Fruit fly (Drosophila melanogaster) whole organism, embryonic: ENCODE data around the gene CG18301.
A peak's percentile ranks its signal among the peaks of the same experiment; 100 is the strongest.

ENCODE experiments used
- Abd-B ChIP-seq: fragments of 200-800 bp; sonication (Bioruptor generic); optimal IDR thresholded peaks from 2 replicates; lab custom pipeline; 2018; ENCODE audit warnings: missing biosample characterization, mild to moderate bottlenecking, missing genetic modification characterization, moderate library complexity
- Ada2b ChIP-seq: fragments of 200-800 bp; sonication (Bioruptor generic); IDR thresholded peaks from 2 replicates; pipeline ENCODE4 v1.3.6; 2022; ENCODE audit warnings: missing biosample characterization, missing genetic modification characterization
- Adf1 ChIP-seq: fragments of 200-800 bp; sonication (Bioruptor generic); IDR thresholded peaks from 2 replicates; pipeline ENCODE4 v1.3.6; 2022; ENCODE audit warnings: missing biosample characterization, missing genetic modification characterization
- B-H1 ChIP-seq: fragments of 200-800 bp; sonication (Bioruptor generic); IDR thresholded peaks from 3 replicates; pipeline ENCODE4 v1.3.6; 2022; ENCODE audit warnings: missing biosample characterization, missing genetic modification characterization
- CG10366 ChIP-seq: fragments of 200-800 bp; sonication (Bioruptor generic); IDR thresholded peaks from 2 replicates; pipeline ENCODE4 v1.3.6; 2022; ENCODE audit warnings: missing biosample characterization, missing genetic modification characterization
- CG12236 ChIP-seq: fragments of 200-800 bp; sonication (Bioruptor generic); optimal IDR thresholded peaks from 2 replicates; lab custom pipeline; 2016; ENCODE audit warnings: missing biosample characterization, missing genetic modification characterization
- CG14014 ChIP-seq: fragments of 200-800 bp; sonication (Bioruptor generic); IDR thresholded peaks from 2 replicates; pipeline ENCODE4 v1.3.6; 2022; ENCODE audit warnings: missing biosample characterization, missing genetic modification characterization
- CG17328 ChIP-seq: fragments of 200-800 bp; sonication (Bioruptor generic); IDR thresholded peaks from 2 replicates; pipeline ENCODE4 v1.3.6; 2022; ENCODE audit warnings: missing biosample characterization, missing genetic modification characterization
- CG17361 ChIP-seq: fragments of 200-800 bp; sonication (Bioruptor generic); IDR thresholded peaks from 3 replicates; pipeline ENCODE4 v1.3.6; 2022; ENCODE audit warnings: missing biosample characterization, missing genetic modification characterization
- CG1832 ChIP-seq: fragments of 200-800 bp; sonication (Bioruptor generic); optimal IDR thresholded peaks from 2 replicates; lab custom pipeline; 2017; ENCODE audit warnings: missing biosample characterization, mild to moderate bottlenecking, missing genetic modification characterization, inconsistent platforms
- CG18476 ChIP-seq: fragments of 200-800 bp; sonication (Bioruptor generic); optimal IDR thresholded peaks from 2 replicates; lab custom pipeline; 2016; ENCODE audit warnings: missing biosample characterization, mild to moderate bottlenecking, missing genetic modification characterization
- CG2116 ChIP-seq: fragments of 200-800 bp; sonication (Bioruptor generic); optimal IDR thresholded peaks from 3 replicates; lab custom pipeline; 2018; ENCODE audit warnings: missing biosample characterization, mild to moderate bottlenecking, missing genetic modification characterization
- CG2202 ChIP-seq: fragments of 200-800 bp; sonication (Bioruptor generic); optimal IDR thresholded peaks from 2 replicates; lab custom pipeline; 2018; ENCODE audit warnings: missing biosample characterization, mild to moderate bottlenecking, missing genetic modification characterization
- CG6272 ChIP-seq: fragments of 200-800 bp; sonication (Bioruptor generic); IDR thresholded peaks from 2 replicates; pipeline ENCODE4 v1.3.6; 2022; ENCODE audit warnings: missing biosample characterization, missing genetic modification characterization
- CG6654 ChIP-seq: fragments of 200-800 bp; sonication (Bioruptor generic); optimal IDR thresholded peaks from 2 replicates; lab custom pipeline; 2017; ENCODE audit warnings: missing biosample characterization, mild to moderate bottlenecking, missing genetic modification characterization
- CG6765 ChIP-seq: fragments of 200-800 bp; sonication (Bioruptor generic); optimal IDR thresholded peaks from 3 replicates; lab custom pipeline; 2017; ENCODE audit warnings: missing biosample characterization, mild to moderate bottlenecking, missing genetic modification characterization
- CG6813 ChIP-seq: fragments of 200-800 bp; sonication (Bioruptor generic); optimal IDR thresholded peaks from 2 replicates; lab custom pipeline; 2017; ENCODE audit warnings: missing biosample characterization, missing genetic modification characterization, mild to moderate bottlenecking, moderate library complexity, missing genetic modification reagents
- CG7357 ChIP-seq: fragments of 200-800 bp; sonication (Bioruptor generic); IDR thresholded peaks from 3 replicates; pipeline ENCODE4 v1.3.6; 2022; ENCODE audit warnings: missing biosample characterization, missing genetic modification characterization
- CG7963 ChIP-seq: fragments of 200-800 bp; sonication (Bioruptor generic); IDR thresholded peaks from 3 replicates; pipeline ENCODE4 v1.3.6; 2022; ENCODE audit warnings: missing biosample characterization, missing genetic modification characterization; ENCODE audit not compliant: partially characterized antibody
- CG8478 ChIP-seq: fragments of >200 bp; optimal IDR thresholded peaks from 2 replicates; lab custom pipeline; 2018
- CG9215 ChIP-seq: fragments of 200-800 bp; sonication (Bioruptor generic); IDR thresholded peaks from 2 replicates; pipeline ENCODE4 v1.3.6; 2022; ENCODE audit warnings: missing biosample characterization, missing genetic modification characterization
- CG9876 ChIP-seq: fragments of 200-800 bp; sonication (Bioruptor generic); optimal IDR thresholded peaks from 2 replicates; lab custom pipeline; 2016; ENCODE audit warnings: missing biosample characterization, missing genetic modification characterization
- Dek ChIP-seq: fragments of 200-800 bp; sonication (Bioruptor generic); optimal IDR thresholded peaks from 3 replicates; lab custom pipeline; 2019; ENCODE audit warnings: missing biosample characterization, mild to moderate bottlenecking, missing genetic modification characterization, moderate library complexity
- Dip2 ChIP-seq: fragments of 200-800 bp; sonication (Bioruptor generic); IDR thresholded peaks from 2 replicates; pipeline ENCODE4 v1.3.6; 2022; ENCODE audit warnings: missing biosample characterization, missing genetic modification characterization
- Hey ChIP-seq: fragments of 200-800 bp; sonication (Bioruptor generic); optimal IDR thresholded peaks from 3 replicates; lab custom pipeline; 2018; ENCODE audit warnings: missing biosample characterization, mild to moderate bottlenecking, missing genetic modification characterization
- Nf-YC ChIP-seq: fragments of 200-800 bp; optimal IDR thresholded peaks from 3 replicates; lab custom pipeline; 2019; ENCODE audit warnings: missing biosample characterization, mild to moderate bottlenecking, missing genetic modification characterization, moderate library complexity
- Oaz ChIP-seq: fragments of 200-800 bp; sonication (Bioruptor generic); IDR thresholded peaks from 2 replicates; pipeline ENCODE4 v1.3.6; 2022; ENCODE audit warnings: missing biosample characterization, missing genetic modification characterization
- Ptx1 ChIP-seq: fragments of 200-800 bp; sonication (Bioruptor generic); IDR thresholded peaks from 2 replicates; pipeline ENCODE4 v1.3.6; 2022; ENCODE audit warnings: missing biosample characterization, missing genetic modification characterization
- Stat92E ChIP-seq, 3 experiments: fragments of >200 bp in 2 of 3; fragments of 200-800 bp in 1 of 3; sonication (Bioruptor generic) in 1 of 3; optimal IDR thresholded peaks; 2 replicates each; lab custom pipeline; 2017 to 2019; ENCODE audit warnings: missing biosample characterization in 3 of 3, missing genetic modification characterization in 3 of 3, mild to moderate bottlenecking in 1 of 3, moderate library complexity in 1 of 3
- bowl ChIP-seq: fragments of 200-800 bp; sonication (Bioruptor generic); IDR thresholded peaks from 2 replicates; pipeline ENCODE4 v1.3.6; 2022; ENCODE audit warnings: missing biosample characterization, missing genetic modification characterization
- br ChIP-seq: fragments of >200 bp; optimal IDR thresholded peaks from 2 replicates; lab custom pipeline; 2017
- chif ChIP-seq, 2 experiments: fragments of 200-800 bp; sonication (Bioruptor generic); optimal IDR thresholded peaks; 3 replicates each; lab custom pipeline; 2016; ENCODE audit warnings: missing biosample characterization in 2 of 2, missing genetic modification characterization in 2 of 2
- chn ChIP-seq: fragments of 200-800 bp; sonication (Bioruptor generic); optimal IDR thresholded peaks from 2 replicates; lab custom pipeline; 2016; ENCODE audit warnings: missing biosample characterization, missing genetic modification characterization
- cwo ChIP-seq: fragments of 200-800 bp; sonication (Bioruptor generic); optimal IDR thresholded peaks from 3 replicates; lab custom pipeline; 2017; ENCODE audit warnings: missing biosample characterization, missing genetic modification characterization, mild to moderate bottlenecking, moderate library complexity, missing genetic modification reagents
- da ChIP-seq: fragments of 200-800 bp; sonication (Bioruptor generic); optimal IDR thresholded peaks from 2 replicates; lab custom pipeline; 2016; ENCODE audit warnings: missing biosample characterization, missing genetic modification characterization
- dan ChIP-seq: fragments of 200-800 bp; sonication (Bioruptor generic); IDR thresholded peaks from 2 replicates; pipeline ENCODE4 v1.3.6; 2022; ENCODE audit warnings: missing biosample characterization, missing genetic modification characterization
- dmrt99B ChIP-seq: fragments of 200-800 bp; sonication (Bioruptor generic); optimal IDR thresholded peaks from 2 replicates; lab custom pipeline; 2018; ENCODE audit warnings: missing biosample characterization, mild to moderate bottlenecking, missing genetic modification characterization, moderate library complexity
- gem ChIP-seq: fragments of 200-800 bp; sonication (Bioruptor generic); optimal IDR thresholded peaks from 2 replicates; lab custom pipeline; 2019; ENCODE audit warnings: missing biosample characterization, mild to moderate bottlenecking, missing genetic modification characterization, moderate library complexity
- gfzf ChIP-seq: fragments of 200-800 bp; sonication (Bioruptor generic); optimal IDR thresholded peaks from 2 replicates; lab custom pipeline; 2016; ENCODE audit warnings: missing biosample characterization, mild to moderate bottlenecking, missing genetic modification characterization, moderate library complexity
- gsb-n ChIP-seq: fragments of 200-800 bp; sonication (Bioruptor generic); optimal IDR thresholded peaks from 3 replicates; lab custom pipeline; 2018; ENCODE audit warnings: missing biosample characterization, mild to moderate bottlenecking, missing genetic modification characterization
- mld ChIP-seq: fragments of 200-800 bp; sonication (Bioruptor generic); IDR thresholded peaks from 3 replicates; pipeline ENCODE4 v1.3.6; 2022; ENCODE audit warnings: missing biosample characterization, missing genetic modification characterization; ENCODE audit not compliant: partially characterized antibody
- pan ChIP-seq, 4 experiments: fragments of >200 bp in 3 of 4; fragments of 200-800 bp in 1 of 4; sonication (Bioruptor generic) in 1 of 4; optimal IDR thresholded peaks in 3 of 4; IDR thresholded peaks in 1 of 4; 2 replicates each; pipeline versions ENCODE4 v1.3.6 to Lab custom; 2017 to 2022; ENCODE audit warnings: missing biosample characterization in 2 of 4, missing genetic modification characterization in 2 of 4, mixed read lengths in 1 of 4
- pum ChIP-seq: fragments of 200-800 bp; sonication (Bioruptor generic); optimal IDR thresholded peaks from 2 replicates; lab custom pipeline; 2016; ENCODE audit warnings: missing biosample characterization, missing genetic modification characterization
- rib ChIP-seq: fragments of 200-800 bp; sonication (Bioruptor generic); IDR thresholded peaks from 2 replicates; pipeline ENCODE4 v1.3.6; 2022; ENCODE audit warnings: missing biosample characterization, missing genetic modification characterization
- row ChIP-seq: fragments of 200-800 bp; sonication (Bioruptor generic); IDR thresholded peaks from 3 replicates; pipeline ENCODE4 v1.3.6; 2022; ENCODE audit warnings: missing biosample characterization, missing genetic modification characterization
- sens ChIP-seq: fragments of 200-800 bp; sonication (Bioruptor generic); peaks from one replicate; lab custom pipeline; 2016; ENCODE audit warnings: missing biosample characterization, missing genetic modification characterization
- slou ChIP-seq: fragments of 200-800 bp; sonication (Bioruptor generic); optimal IDR thresholded peaks from 3 replicates; lab custom pipeline; 2016; ENCODE audit warnings: missing biosample characterization, missing genetic modification characterization
- stc ChIP-seq: fragments of 200-800 bp; sonication (Bioruptor generic); IDR thresholded peaks from 2 replicates; pipeline ENCODE4 v1.3.6; 2022; ENCODE audit warnings: missing biosample characterization, missing genetic modification characterization
- tio ChIP-seq: fragments of 200-800 bp; sonication (Bioruptor generic); optimal IDR thresholded peaks from 2 replicates; lab custom pipeline; 2017; ENCODE audit warnings: missing biosample characterization, missing genetic modification characterization, inconsistent platforms
- z ChIP-seq: fragments of 200-800 bp; sonication (Bioruptor generic); IDR thresholded peaks from 3 replicates; pipeline ENCODE4 v1.3.6; 2022; ENCODE audit warnings: missing biosample characterization, missing genetic modification characterization
- zen ChIP-seq: fragments of 200-800 bp; sonication (Bioruptor generic); optimal IDR thresholded peaks from 3 replicates; lab custom pipeline; 2018; ENCODE audit warnings: missing biosample characterization, mild to moderate bottlenecking, missing genetic modification characterization, moderate library complexity
- zfh1 ChIP-seq: fragments of 200-800 bp; sonication (Bioruptor generic); IDR thresholded peaks from 3 replicates; pipeline ENCODE4 v1.3.6; 2022; ENCODE audit warnings: missing biosample characterization, missing genetic modification characterization

The CG18301 gene

dm6 chr2L:10543992-10544391 is 12.4 kb downstream of the CG18301 start (continued):
- TF ChIP-seq CG10366 (GFP tag; lab: Robert Waterston, UW): peak; percentile 15; the same call in 1 of the 2 replicates
- TF ChIP-seq dmrt99B (tag; lab: Kevin White, UChicago): peak; percentile 10
- TF ChIP-seq CG17328: no peak
- no peak for TF ChIP-seq zen (tag; lab: Kevin White, UChicago)
- TF ChIP-seq gem (tag; lab: Kevin White, UChicago): peak; percentile 37
- no peak for TF ChIP-seq CG2116 (GFP tag; lab: Kevin White, UChicago)
- TF ChIP-seq sens: no peak
- TF ChIP-seq gsb-n (tag; lab: Kevin White, UChicago): no peak
- no peak for TF ChIP-seq CG6813 (GFP tag; lab: Kevin White, UChicago)
- no peak for TF ChIP-seq chn (GFP tag; lab: Kevin White, UChicago)
- no peak for TF ChIP-seq CG9876 (GFP tag; lab: Kevin White, UChicago)
- no peak for TF ChIP-seq da
- TF ChIP-seq CG18476 (GFP tag; lab: Kevin White, UChicago): no peak
- TF ChIP-seq CG14014 (GFP tag; lab: Robert Waterston, UW): no peak
- no peak for TF ChIP-seq Abd-B
- no peak for TF ChIP-seq Ada2b (GFP tag; lab: Robert Waterston, UW)
- TF ChIP-seq dan (GFP tag; lab: Robert Waterston, UW): no peak
- TF ChIP-seq CG7963 (GFP tag; lab: Robert Waterston, UW): no peak
- TF ChIP-seq Stat92E (GFP tag; optimal IDR thresholded peaks at IDR 0.05; lab: Kevin White, UChicago): no peak
- TF ChIP-seq rib (GFP tag; lab: Robert Waterston, UW): no peak
- no peak for TF ChIP-seq bowl (GFP tag; lab: Robert Waterston, UW)
- TF ChIP-seq CG8478 (lab: Kevin White, UChicago): no peak
- TF ChIP-seq CG1832: no peak
- no peak for TF ChIP-seq Dip2 (GFP tag; lab: Robert Waterston, UW)
- no peak for TF ChIP-seq gfzf
- no peak for TF ChIP-seq pum (GFP tag; lab: Kevin White, UChicago)
- no peak for TF ChIP-seq CG2202 (tag; lab: Kevin White, UChicago)
- TF ChIP-seq CG9215 (GFP tag; lab: Robert Waterston, UW): no peak
- peak; percentile 30; the same call in 1 of the 2 replicates for TF ChIP-seq Ptx1 (GFP tag; lab: Robert Waterston, UW)
- no peak for TF ChIP-seq CG12236 (GFP tag; lab: Kevin White, UChicago)
- 0 out of 3 replicates have a peak, but pooled peaks have one; percentile 29 for TF ChIP-seq CG7357
- TF ChIP-seq CG6765 (GFP tag; lab: Kevin White, UChicago): no peak
- TF ChIP-seq row (GFP tag; lab: Robert Waterston, UW): peak; percentile 58
- no peak for TF ChIP-seq CG17361 (GFP tag; lab: Robert Waterston, UW)
- no peak for TF ChIP-seq slou
- no peak for TF ChIP-seq pan (optimal IDR thresholded peaks at IDR 0.05; lab: Kevin White, UChicago)
- TF ChIP-seq pan (GFP tag; optimal IDR thresholded peaks at IDR 0.05 in 1 of 2, IDR thresholded peaks at IDR 0.05 in 1 of 2): no peak
- TF ChIP-seq stc (GFP tag; lab: Robert Waterston, UW): no peak
- no peak for TF ChIP-seq cwo (GFP tag; lab: Kevin White, UChicago)
- peak; percentile 25; the same call in 1 of the 2 replicates for TF ChIP-seq CG6272 (GFP tag; lab: Robert Waterston, UW)
- no peak for TF ChIP-seq Nf-YC
- no peak for TF ChIP-seq z (GFP tag; lab: Robert Waterston, UW)
- TF ChIP-seq tio: no peak
- TF ChIP-seq Hey (tag; lab: Kevin White, UChicago): no peak
- TF ChIP-seq chif (GFP tag; optimal IDR thresholded peaks at IDR 0.05; lab: Kevin White, UChicago): no peak
- no peak for TF ChIP-seq B-H1
- TF ChIP-seq zfh1 (GFP tag; lab: Robert Waterston, UW): no peak
- peak; percentile 81 for TF ChIP-seq CG6654 (GFP tag; lab: Kevin White, UChicago)
- TF ChIP-seq Dek: no peak
- TF ChIP-seq mld (GFP tag; lab: Robert Waterston, UW): no peak
- no peak for TF ChIP-seq Adf1 (GFP tag; lab: Robert Waterston, UW)
- TF ChIP-seq br (lab: Kevin White, UChicago): no peak
- no peak for TF ChIP-seq Oaz (GFP tag; lab: Robert Waterston, UW)
